Worm (Caenorhabditis elegans) whole organism, L2 larva: ENCODE results near the gene T21D9.2.

Experiments
- R02D3.7 ChIP-seq: fragments of 150-350 bp; optimal IDR thresholded peaks from 2 replicates; lab custom pipeline; 2014; ENCODE audit warnings: missing biosample characterization, missing genetic modification characterization
- alr-1 ChIP-seq: fragments of 150-350 bp; optimal IDR thresholded peaks from 2 replicates; lab custom pipeline; 2014; ENCODE audit warnings: missing biosample characterization, missing genetic modification characterization
- crh-2 ChIP-seq: sonication (generic microtip); optimal IDR thresholded peaks from 2 replicates; lab custom pipeline; 2017; ENCODE audit warnings: missing biosample characterization, missing genetic modification characterization
- elt-3 ChIP-seq: sonication (generic microtip); optimal IDR thresholded peaks from 2 replicates; lab custom pipeline; 2017; ENCODE audit warnings: missing biosample characterization, missing genetic modification characterization
- nhr-11 ChIP-seq: fragments of 150-350 bp; optimal IDR thresholded peaks from 2 replicates; lab custom pipeline; 2014; ENCODE audit warnings: missing biosample characterization, missing genetic modification characterization
- sma-3 ChIP-seq: sonication (generic microtip); optimal IDR thresholded peaks from 2 replicates; lab custom pipeline; 2016; ENCODE audit warnings: missing genetic modification reagents, missing genetic modification characterization, missing compliant biosample characterization
- snpc-4 ChIP-seq: fragments of 150-350 bp; optimal IDR thresholded peaks from 2 replicates; lab custom pipeline; 2014; ENCODE audit warnings: missing biosample characterization, missing genetic modification characterization

- TF ChIP-seq snpc-4 (tag; lab: Kevin White, UChicago): no peak
- TF ChIP-seq alr-1 (tag; lab: Kevin White, UChicago): no peak
- no peak for TF ChIP-seq sma-3 (GFP tag; lab: Kevin White, UChicago)
- no peak for TF ChIP-seq crh-2 (tag; lab: Kevin White, UChicago)
- TF ChIP-seq nhr-11: no peak
- no peak for TF ChIP-seq elt-3 (tag; lab: Kevin White, UChicago)
- no peak for TF ChIP-seq R02D3.7
These were observed 47.5 kb upstream of the T21D9.2 start for ce11 chrX:2144236-2144635.
